Fruit fly (Drosophila melanogaster) whole organism, wandering third instar larva: ENCODE data around the gene Ctr1B.

Source experiments
- Abd-B ChIP-seq: fragments of >200 bp; optimal IDR thresholded peaks from 2 replicates; lab custom pipeline; 2017; ENCODE audit warnings: missing biosample characterization, missing genetic modification characterization
- CG32264 ChIP-seq: fragments of 200-800 bp; sonication (Bioruptor generic); optimal IDR thresholded peaks from 2 replicates; lab custom pipeline; 2016; ENCODE audit warnings: missing biosample characterization, missing genetic modification characterization
- CG9705 ChIP-seq: fragments of 200-800 bp; sonication (Bioruptor generic); optimal IDR thresholded peaks from 2 replicates; lab custom pipeline; 2018; ENCODE audit warnings: missing biosample characterization, mild to moderate bottlenecking, missing genetic modification characterization
- CrebA ChIP-seq: fragments of 200-800 bp; sonication (Bioruptor generic); optimal IDR thresholded peaks from 2 replicates; lab custom pipeline; 2016; ENCODE audit warnings: missing biosample characterization, mild to moderate bottlenecking, missing genetic modification characterization, borderline replicate concordance
- Dfd ChIP-seq: fragments of >200 bp; optimal IDR thresholded peaks from 2 replicates; lab custom pipeline; 2017; ENCODE audit warnings: missing biosample characterization, missing genetic modification characterization
- Dif ChIP-seq: fragments of 200-275, 200-300 bp; sonication (Bioruptor generic); optimal IDR thresholded peaks from 2 replicates; lab custom pipeline; 2018; ENCODE audit warnings: missing biosample characterization, missing genetic modification characterization; ENCODE audit not compliant: partially characterized antibody
- GATAd ChIP-seq: sonication (Bioruptor generic); optimal IDR thresholded peaks from 2 replicates; lab custom pipeline; 2016; ENCODE audit warnings: missing biosample characterization, missing genetic modification characterization
- HLH106 ChIP-seq: fragments of 200-800 bp; optimal IDR thresholded peaks from 3 replicates; lab custom pipeline; 2019; ENCODE audit warnings: missing biosample characterization, mild to moderate bottlenecking, missing genetic modification characterization, moderate library complexity
- Hnf4 ChIP-seq: fragments of 200-800 bp; sonication (Bioruptor generic); optimal IDR thresholded peaks from 2 replicates; lab custom pipeline; 2016; ENCODE audit warnings: missing biosample characterization, mild to moderate bottlenecking, missing genetic modification characterization
- Hr78 ChIP-seq: fragments of >200 bp; optimal IDR thresholded peaks from 2 replicates; lab custom pipeline; 2017; ENCODE audit warnings: missing biosample characterization, missing genetic modification characterization
- Hr83 ChIP-seq: fragments of 200-300 bp; sonication (Bioruptor generic); optimal IDR thresholded peaks from 2 replicates; lab custom pipeline; 2016; ENCODE audit warnings: missing biosample characterization, mild to moderate bottlenecking, missing genetic modification characterization, moderate library complexity; ENCODE audit not compliant: poor library complexity, severe bottlenecking
- Jra ChIP-seq: sonication (Bioruptor generic); optimal IDR thresholded peaks from 2 replicates; lab custom pipeline; 2016; ENCODE audit warnings: missing biosample characterization, missing genetic modification characterization
- Mio ChIP-seq: sonication (Bioruptor generic); optimal IDR thresholded peaks from 2 replicates; lab custom pipeline; 2016; ENCODE audit warnings: missing biosample characterization, missing genetic modification characterization
- Myc ChIP-seq: fragments of >200 bp; optimal IDR thresholded peaks from 2 replicates; lab custom pipeline; 2017
- N ChIP-seq: fragments of >200 bp; optimal IDR thresholded peaks from 2 replicates; lab custom pipeline; 2018; ENCODE audit warnings: missing biosample characterization, missing external identifiers, missing genetic modification characterization
- OdsH ChIP-seq: fragments of 200-800 bp; sonication (Bioruptor generic); optimal IDR thresholded peaks from 2 replicates; lab custom pipeline; 2016; ENCODE audit warnings: missing biosample characterization, mild to moderate bottlenecking, missing genetic modification characterization
- Rel ChIP-seq, 2 experiments: fragments of 200-800 bp; sonication (Bioruptor generic) in 1 of 2; optimal IDR thresholded peaks; 2 replicates in 1 of 2; 3 replicates in 1 of 2; lab custom pipeline; 2016 to 2019; ENCODE audit warnings: mild to moderate bottlenecking in 2 of 2, missing biosample characterization in 2 of 2, missing genetic modification characterization in 2 of 2, moderate library complexity in 1 of 2
- Sp1 ChIP-seq: fragments of 200-800 bp; sonication (Bioruptor generic); optimal IDR thresholded peaks from 3 replicates; lab custom pipeline; 2019; ENCODE audit warnings: missing biosample characterization, mild to moderate bottlenecking, missing genetic modification characterization, moderate library complexity
- Vsx2 ChIP-seq: fragments of 200-300, 225-300 bp; sonication (Bioruptor generic); optimal IDR thresholded peaks from 2 replicates; lab custom pipeline; 2018; ENCODE audit warnings: missing biosample characterization, missing genetic modification characterization; ENCODE audit not compliant: partially characterized antibody
- br ChIP-seq: fragments of 200-800 bp; sonication (Bioruptor generic); optimal IDR thresholded peaks from 2 replicates; lab custom pipeline; 2016; ENCODE audit warnings: missing biosample characterization, missing genetic modification characterization
- brk ChIP-seq: fragments of 200-800 bp; sonication (Bioruptor generic); optimal IDR thresholded peaks from 2 replicates; lab custom pipeline; 2016; ENCODE audit warnings: missing biosample characterization, mild to moderate bottlenecking, missing genetic modification characterization
- dl ChIP-seq, 2 experiments: fragments of 175-275, 200-275 bp in 1 of 2; fragments of 200-275 bp in 1 of 2; sonication (Bioruptor generic); optimal IDR thresholded peaks; lab custom pipeline; 2018; ENCODE audit warnings: mild to moderate bottlenecking in 2 of 2, missing biosample characterization in 2 of 2, missing genetic modification characterization in 2 of 2, moderate library complexity in 2 of 2; ENCODE audit not compliant: partially characterized antibody in 2 of 2, insufficient read depth in 1 of 2
- dmrt93B ChIP-seq: fragments of 200-800 bp; sonication (Bioruptor generic); optimal IDR thresholded peaks from 2 replicates; lab custom pipeline; 2018; ENCODE audit warnings: missing biosample characterization, mild to moderate bottlenecking, missing genetic modification characterization
- dsf ChIP-seq: sonication (Bioruptor generic); optimal IDR thresholded peaks from 2 replicates; lab custom pipeline; 2016; ENCODE audit warnings: missing biosample characterization, missing genetic modification characterization, borderline replicate concordance
- ey ChIP-seq: fragments of 200-800 bp; sonication (Bioruptor generic); optimal IDR thresholded peaks from 2 replicates; lab custom pipeline; 2016; ENCODE audit warnings: missing biosample characterization, missing genetic modification characterization
- fru ChIP-seq: fragments of 200-800 bp; sonication (Bioruptor generic); optimal IDR thresholded peaks from 3 replicates; lab custom pipeline; 2016; ENCODE audit warnings: missing biosample characterization, mild to moderate bottlenecking, missing genetic modification characterization
- h ChIP-seq: fragments of 200-800 bp; sonication (Bioruptor generic); optimal IDR thresholded peaks from 3 replicates; lab custom pipeline; 2016; ENCODE audit warnings: missing biosample characterization, mild to moderate bottlenecking, missing genetic modification characterization
- jim ChIP-seq: fragments of 175-275, 200-325 bp; sonication (Bioruptor generic); optimal IDR thresholded peaks from 2 replicates; lab custom pipeline; 2016; ENCODE audit warnings: missing biosample characterization, mild to moderate bottlenecking, missing genetic modification characterization
- lola ChIP-seq: fragments of >200 bp; optimal IDR thresholded peaks from 2 replicates; lab custom pipeline; 2017; ENCODE audit warnings: missing biosample characterization, missing genetic modification characterization
- pan ChIP-seq: fragments of >200 bp; optimal IDR thresholded peaks from 2 replicates; lab custom pipeline; 2017
- psq ChIP-seq: fragments of 200-800 bp; sonication (Bioruptor generic); optimal IDR thresholded peaks from 3 replicates; lab custom pipeline; 2017; ENCODE audit warnings: missing biosample characterization, mild to moderate bottlenecking, missing genetic modification characterization, moderate library complexity
- rgr ChIP-seq: fragments of 200-800 bp; sonication (Bioruptor generic); optimal IDR thresholded peaks from 3 replicates; lab custom pipeline; 2016; ENCODE audit warnings: missing biosample characterization, mild to moderate bottlenecking, missing genetic modification characterization
- sage ChIP-seq: fragments of 200-800 bp; sonication (Bioruptor generic); optimal IDR thresholded peaks from 2 replicates; lab custom pipeline; 2016; ENCODE audit warnings: missing biosample characterization, mild to moderate bottlenecking, missing genetic modification characterization
- sv ChIP-seq: fragments of 200-800 bp; sonication (Bioruptor generic); optimal IDR thresholded peaks from 3 replicates; lab custom pipeline; 2016; ENCODE audit warnings: missing biosample characterization, missing genetic modification characterization
- tai ChIP-seq: sonication (Bioruptor generic); optimal IDR thresholded peaks from 2 replicates; lab custom pipeline; 2016; ENCODE audit warnings: missing biosample characterization, missing genetic modification characterization
- usp ChIP-seq: fragments of >200 bp; optimal IDR thresholded peaks from 2 replicates; lab custom pipeline; 2017; ENCODE audit warnings: missing biosample characterization, missing genetic modification characterization
- woc ChIP-seq: sonication (Bioruptor generic); optimal IDR thresholded peaks from 2 replicates; lab custom pipeline; 2016; ENCODE audit warnings: missing biosample characterization, mild to moderate bottlenecking, missing genetic modification characterization

Gene Ctr1B

dm6 chr3R:8349449-8350115 lies 32.2 kb downstream of the Ctr1B start, which contains the start of gene Atg13:
Gene Atg13 (plus strand): TSS chr3R:8349815.
- peak; percentile 29 for TF ChIP-seq Sp1 (GFP tag; lab: Kevin White, UChicago)
- peak; percentile 8 for TF ChIP-seq N (GFP tag; lab: Kevin White, UChicago)
- peak; percentile 73 for TF ChIP-seq Hnf4
- no peak for TF ChIP-seq Mio (GFP tag; lab: Kevin White, UChicago)
- TF ChIP-seq Hr78 = no peak
- TF ChIP-seq sv (GFP tag; lab: Kevin White, UChicago) = peak; percentile 1
- peak; percentile 22 for TF ChIP-seq psq (GFP tag; lab: Kevin White, UChicago)
- no peak for TF ChIP-seq Dif
- TF ChIP-seq ey (GFP tag; lab: Kevin White, UChicago) = peak; percentile 9
- no peak for TF ChIP-seq Rel (GFP tag; optimal IDR thresholded peaks at IDR 0.05; lab: Kevin White, UChicago)
- peak; percentile 46 for TF ChIP-seq Rel (tag; optimal IDR thresholded peaks at IDR 0.05; lab: Kevin White, UChicago)
- TF ChIP-seq Abd-B = peak; percentile 32
- TF ChIP-seq HLH106 (tag; lab: Kevin White, UChicago) = peak; percentile 43
- TF ChIP-seq, all 38 proteins: peak for 9

dm6 chr3R:8352961-8353728 lies 35.7 kb downstream of the Ctr1B start:
- TF ChIP-seq sv (GFP tag; lab: Kevin White, UChicago) (no peak), usp (no peak), Hr78 (no peak), h (GFP tag; lab: Kevin White, UChicago) (peak; percentile 30), Jra (GFP tag; lab: Kevin White, UChicago) (no peak), fru (GFP tag; lab: Kevin White, UChicago) (no peak), jim (GFP tag; lab: Kevin White, UChicago) (no peak), Rel (GFP tag; optimal IDR thresholded peaks at IDR 0.05; lab: Kevin White, UChicago) (no peak), Rel (tag; optimal IDR thresholded peaks at IDR 0.05; lab: Kevin White, UChicago) (peak; percentile 73), Hr83 (GFP tag; lab: Kevin White, UChicago) (peak; percentile 16), tai (GFP tag; lab: Kevin White, UChicago) (no peak), Myc (lab: Kevin White, UChicago) (no peak)

- no peak for TF ChIP-seq Rel (GFP tag; optimal IDR thresholded peaks at IDR 0.05; lab: Kevin White, UChicago)
- TF ChIP-seq Rel (tag; optimal IDR thresholded peaks at IDR 0.05; lab: Kevin White, UChicago) = no peak
- no peak for TF ChIP-seq Abd-B
- TF ChIP-seq usp = no peak
- no peak for TF ChIP-seq brk (GFP tag; lab: Kevin White, UChicago)
These were observed 36.6 kb downstream of the Ctr1B start for dm6 chr3R:8353994-8354393.

DNA sequence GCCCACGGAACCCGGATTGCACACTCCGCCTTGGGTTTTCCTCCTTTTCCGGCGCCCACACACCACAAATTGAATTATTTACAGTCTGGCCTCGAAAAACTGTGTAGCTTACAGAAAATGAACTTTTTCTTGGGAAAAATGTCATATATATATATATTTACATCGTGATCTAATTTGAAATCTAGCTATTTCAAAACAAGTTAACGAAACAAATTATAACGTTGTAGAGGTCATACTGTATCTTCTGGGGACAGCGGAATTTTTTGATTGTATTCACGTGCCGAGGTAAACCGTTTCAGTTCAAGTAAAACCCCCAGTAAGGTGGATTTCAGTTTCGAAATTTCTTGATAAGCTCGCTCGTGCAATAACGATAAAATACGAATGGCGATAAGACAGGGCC lies 37.0 kb downstream of the Ctr1B start:
- TF ChIP-seq woc (GFP tag; lab: Kevin White, UChicago) (no peak), sage (GFP tag; lab: Kevin White, UChicago) (no peak), CG9705 (peak; percentile 13), Myc (lab: Kevin White, UChicago) (no peak), lola (GFP tag; lab: Kevin White, UChicago) (no peak), Jra (GFP tag; lab: Kevin White, UChicago) (peak; percentile 17), usp (no peak), Sp1 (GFP tag; lab: Kevin White, UChicago) (peak; percentile 70), ey (GFP tag; lab: Kevin White, UChicago) (peak; percentile 45), CrebA (no peak), brk (GFP tag; lab: Kevin White, UChicago) (no peak), Mio (GFP tag; lab: Kevin White, UChicago) (no peak), Dfd (GFP tag; lab: Kevin White, UChicago) (no peak), Rel (GFP tag; optimal IDR thresholded peaks at IDR 0.05; lab: Kevin White, UChicago) (no peak), Rel (tag; optimal IDR thresholded peaks at IDR 0.05; lab: Kevin White, UChicago) (peak; percentile 80), rgr (GFP tag; lab: Kevin White, UChicago) (peak; percentile 73), br (GFP tag; lab: Kevin White, UChicago) (peak; percentile 45), dl (GFP tag; optimal IDR thresholded peaks at IDR 0.05; lab: Kevin White, UChicago; ENCODE audit: insufficient read depth in 1 of 2, partially characterized antibody in 2 of 2) (no peak), GATAd (GFP tag; lab: Kevin White, UChicago) (no peak), OdsH (GFP tag; lab: Kevin White, UChicago) (peak; percentile 63), Dif (no peak), Abd-B (no peak), psq (GFP tag; lab: Kevin White, UChicago) (peak; percentile 19), fru (GFP tag; lab: Kevin White, UChicago) (peak; percentile 37), HLH106 (tag; lab: Kevin White, UChicago) (peak; percentile 68), N (GFP tag; lab: Kevin White, UChicago) (no peak), sv (GFP tag; lab: Kevin White, UChicago) (no peak), Hnf4 (peak; percentile 54), dsf (GFP tag; lab: Kevin White, UChicago) (no peak), pan (lab: Kevin White, UChicago) (no peak), Hr78 (no peak), h (GFP tag; lab: Kevin White, UChicago) (peak; percentile 60), CG32264 (GFP tag; lab: Kevin White, UChicago) (peak; percentile 18), tai (GFP tag; lab: Kevin White, UChicago) (no peak), Hr83 (GFP tag; lab: Kevin White, UChicago) (no peak), dmrt93B (GFP tag; lab: Kevin White, UChicago) (peak; percentile 30), Vsx2 (GFP tag; lab: Kevin White, UChicago) (no peak)
